Worm (Caenorhabditis elegans): Measurements from ENCODE around the gene C27H6.9.
A peak's percentile ranks its signal among the peaks of the same experiment; 100 is the strongest.

C27H6.9 gene

DNA sequence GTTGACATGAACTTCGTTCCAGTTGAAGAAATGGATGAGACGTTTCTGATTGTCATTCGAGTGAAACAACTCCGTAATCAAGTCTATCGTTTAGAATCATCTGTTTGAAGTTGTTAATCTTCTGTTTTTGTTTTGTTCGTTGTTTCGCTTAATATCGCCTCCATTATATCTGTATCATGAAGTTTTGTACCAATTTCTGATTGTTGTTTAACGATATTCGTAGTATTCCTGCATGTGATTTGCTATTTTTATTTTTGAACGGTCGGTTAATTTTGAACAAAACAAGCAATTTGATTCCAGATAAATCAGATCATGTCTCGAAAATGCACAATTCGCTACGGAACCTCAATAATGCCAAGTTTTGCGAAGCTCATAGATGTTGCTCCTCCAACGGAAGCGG is at the start of gene C27H6.9:
Gene C27H6.9 (plus strand): TSS at position 301 of the 400 bp plus-strand sequence.
- no peak for TF ChIP-seq madf-9 (GFP tag; conservative IDR thresholded peaks at IDR 0.05)
- no peak for TF ChIP-seq nhr-10 (tag; optimal IDR thresholded peaks at IDR 0.05)
- no peak for TF ChIP-seq lin-38 (GFP tag; IDR thresholded peaks at IDR 0.05)
- no peak for TF ChIP-seq attf-4 (tag; optimal IDR thresholded peaks at IDR 0.05)

DNA sequence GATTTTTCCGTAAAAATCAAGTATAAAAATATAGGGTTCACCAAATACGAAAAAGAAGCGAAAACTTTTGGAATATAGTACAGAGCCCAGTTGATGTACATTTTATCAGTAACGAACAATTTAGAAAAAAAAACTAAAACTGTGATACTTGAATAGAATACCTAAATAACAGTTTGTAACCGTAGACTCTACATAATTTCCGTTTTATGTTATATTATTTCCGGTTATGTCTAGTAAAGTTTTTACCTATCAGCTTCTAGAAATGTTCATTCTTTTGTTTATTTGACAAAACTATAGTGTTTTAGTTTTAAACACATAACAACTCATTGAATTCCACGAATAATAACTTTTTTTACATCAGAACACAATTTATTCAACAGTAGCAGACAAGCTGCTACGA is 45.2 kb upstream of the C27H6.9 start, which contains the start of gene srj-33:
Gene srj-33 (minus strand): TSS at position 101 of the 400 bp plus-strand sequence.
- TF ChIP-seq nhr-42 (GFP tag; IDR thresholded peaks at IDR 0.05) (no peak), lin-29 (GFP tag; IDR thresholded peaks at IDR 0.05) (no peak), F49E8.2 (tag; optimal IDR thresholded peaks at IDR 0.05; ENCODE audit: borderline replicate concordance) (no peak), dve-1 (tag; optimal IDR thresholded peaks at IDR 0.05; ENCODE audit: insufficient read depth) (no peak), snpc-4 (tag; optimal IDR thresholded peaks at IDR 0.05) (no peak), ZK546.5 (tag; optimal IDR thresholded peaks at IDR 0.05) (no peak), F37D6.2 (tag; optimal IDR thresholded peaks at IDR 0.05) (no peak), mep-1 (tag; optimal IDR thresholded peaks at IDR 0.05) (no peak), ztf-7 (tag; optimal IDR thresholded peaks at IDR 0.05) (no peak), ces-1 (GFP tag; optimal IDR thresholded peaks at IDR 0.05) (no peak), F10B5.3 (tag; optimal IDR thresholded peaks at IDR 0.05) (no peak), snpc-1.2 (GFP tag; IDR thresholded peaks at IDR 0.05) (no peak), mxl-2 (GFP tag; conservative IDR thresholded peaks at IDR 0.05) (no peak), nhr-28 (tag; optimal IDR thresholded peaks at IDR 0.05) (no peak), dmd-8 (GFP tag; IDR thresholded peaks at IDR 0.05) (no peak), daf-12 (tag; optimal IDR thresholded peaks at IDR 0.05) (no peak), aly-2 (tag; optimal IDR thresholded peaks at IDR 0.05) (no peak), pqm-1 (tag; optimal IDR thresholded peaks at IDR 0.05) (no peak)

DNA sequence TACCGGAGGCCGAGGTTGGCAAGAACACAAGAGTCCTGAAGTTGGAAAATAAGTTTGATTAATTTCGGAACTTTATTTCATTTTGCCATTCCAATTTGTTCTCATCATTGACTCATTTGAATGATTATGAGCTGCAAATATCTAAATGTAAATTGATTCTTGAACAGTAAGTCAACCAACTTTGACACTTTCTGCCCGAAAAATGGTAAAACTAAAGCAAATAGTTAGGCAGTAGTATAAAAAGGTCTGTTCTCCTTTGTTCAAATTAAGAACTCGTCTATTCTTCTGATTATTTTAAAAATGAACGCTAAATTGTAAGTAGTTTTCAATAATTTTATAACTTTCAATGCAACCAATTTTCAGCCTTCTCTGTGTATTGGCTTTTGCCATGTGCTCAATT is 39.6 kb upstream of the C27H6.9 start, which contains the start of gene fipr-12:
Gene fipr-12 (plus strand): TSS at position 301 of the 400 bp plus-strand sequence.
- no peak for TF ChIP-seq T20F7.1 (GFP tag; optimal IDR thresholded peaks at IDR 0.05)
- TF ChIP-seq zfp-2 (tag; optimal IDR thresholded peaks at IDR 0.05) = no peak
- no peak for TF ChIP-seq T26A8.4 (GFP tag; IDR thresholded peaks at IDR 0.05)
- no peak for TF ChIP-seq F10B5.3 (tag; optimal IDR thresholded peaks at IDR 0.05)
- TF ChIP-seq unc-62 (GFP tag; optimal IDR thresholded peaks at IDR 0.05 in 1 of 2) = peak in 1 of 2 experiments; percentile 70
- no peak for TF ChIP-seq unc-62 (tag; optimal IDR thresholded peaks at IDR 0.05)

DNA sequence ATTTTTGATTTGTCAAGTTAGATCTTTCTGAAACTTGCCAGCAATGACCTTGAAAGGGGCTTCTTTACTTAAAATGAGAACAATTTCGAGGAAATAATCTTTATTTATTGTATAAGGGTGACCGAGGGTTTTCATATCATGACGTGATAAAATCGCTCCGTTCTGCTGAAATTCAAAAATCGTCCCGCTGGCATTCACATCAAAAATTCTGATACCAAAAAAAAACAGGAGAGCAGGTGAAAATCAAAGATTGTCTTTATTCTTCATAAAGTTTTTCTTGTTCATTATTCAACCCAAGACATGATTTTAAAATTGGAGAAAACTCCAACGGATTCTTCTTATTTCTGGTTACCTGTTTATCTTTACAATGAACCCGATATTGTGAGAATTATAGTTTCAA is 38.6 kb upstream of the C27H6.9 start, which contains the start of gene sre-28:
Gene sre-28 (plus strand): TSS at position 301 of the 400 bp plus-strand sequence.
- TF ChIP-seq unc-62 (GFP tag; optimal IDR thresholded peaks at IDR 0.05 in 1 of 2) = peak in 1 of 2 experiments; percentile 19
- TF ChIP-seq unc-62 (tag; optimal IDR thresholded peaks at IDR 0.05) = no peak
- TF ChIP-seq fkh-10 (GFP tag; optimal IDR thresholded peaks at IDR 0.05) = no peak
- no peak for TF ChIP-seq mdt-29 (GFP tag; IDR thresholded peaks at IDR 0.05)
- no peak for TF ChIP-seq rbr-2 (tag; optimal IDR thresholded peaks at IDR 0.05)

DNA sequence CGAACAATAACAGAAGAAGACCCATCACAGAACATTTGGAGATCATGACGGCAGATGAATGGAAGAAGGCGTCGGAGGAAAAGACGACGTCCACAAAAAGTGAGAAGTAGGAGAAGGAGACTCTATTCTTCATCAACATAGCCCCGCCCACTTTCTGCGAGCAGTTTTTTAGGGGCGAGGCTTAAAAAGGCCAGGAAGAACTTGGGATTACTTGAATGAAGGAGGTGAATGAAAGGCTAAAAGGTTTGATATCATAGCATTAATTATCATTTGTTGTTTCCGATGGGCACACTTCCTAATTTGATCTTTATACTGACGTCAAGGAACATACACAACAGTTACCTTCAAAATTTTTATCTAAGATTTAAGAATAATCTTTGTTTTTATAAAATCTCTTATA is 33.8 kb upstream of the C27H6.9 start, which contains the start of gene nlp-58:
Gene nlp-58 (minus strand): TSS at position 101 of the 400 bp plus-strand sequence.
- no peak for TF ChIP-seq mxl-2 (GFP tag; conservative IDR thresholded peaks at IDR 0.05)
- TF ChIP-seq ceh-28 (tag; optimal IDR thresholded peaks at IDR 0.05) = no peak
- TF ChIP-seq egl-43 (GFP tag; IDR thresholded peaks at IDR 0.05) = no peak
- TF ChIP-seq pha-4 (GFP tag; IDR thresholded peaks at IDR 0.05) = no peak
- TF ChIP-seq pha-4 (tag; optimal IDR thresholded peaks at IDR 0.05) = no peak
- TF ChIP-seq nhr-41 (GFP tag; IDR thresholded peaks at IDR 0.05) = no peak
- TF ChIP-seq nhr-77 (tag; optimal IDR thresholded peaks at IDR 0.05) = no peak
- no peak for TF ChIP-seq unc-39 (tag; optimal IDR thresholded peaks at IDR 0.05)
- no peak for TF ChIP-seq D1046.2 (GFP tag; IDR thresholded peaks at IDR 0.05)
- no peak for TF ChIP-seq F26F4.8 (GFP tag; conservative IDR thresholded peaks at IDR 0.05)
- TF ChIP-seq hmg-1.1 (GFP tag; IDR thresholded peaks at IDR 0.05) = no peak
- no peak for TF ChIP-seq snpc-4 (tag; optimal IDR thresholded peaks at IDR 0.05)
- TF ChIP-seq Y105C5A.15 (GFP tag; IDR thresholded peaks at IDR 0.05) = no peak
- no peak for TF ChIP-seq sdz-12 (GFP tag; optimal IDR thresholded peaks at IDR 0.05)
- no peak for TF ChIP-seq R02D3.7 (tag; optimal IDR thresholded peaks at IDR 0.05)
- no peak for TF ChIP-seq ceh-32 (tag; optimal IDR thresholded peaks at IDR 0.05; ENCODE audit: poor library complexity)

Measured in whole organism, L4 larva.